Fruit fly (Drosophila melanogaster) whole organism, pupa: ENCODE measurements around the gene CG5466.

Experiments used
- CG15710 ChIP-seq: fragments of 200-800 bp; sonication (Bioruptor generic); optimal IDR thresholded peaks from 2 replicates; lab custom pipeline; 2018; ENCODE audit warnings: missing biosample characterization, mild to moderate bottlenecking, missing genetic modification characterization, moderate library complexity
- CG17806 ChIP-seq: fragments of 200-800 bp; sonication (Bioruptor generic); optimal IDR thresholded peaks from 2 replicates; lab custom pipeline; 2018; ENCODE audit warnings: missing biosample characterization, mild to moderate bottlenecking, missing genetic modification characterization, moderate library complexity

DNA sequence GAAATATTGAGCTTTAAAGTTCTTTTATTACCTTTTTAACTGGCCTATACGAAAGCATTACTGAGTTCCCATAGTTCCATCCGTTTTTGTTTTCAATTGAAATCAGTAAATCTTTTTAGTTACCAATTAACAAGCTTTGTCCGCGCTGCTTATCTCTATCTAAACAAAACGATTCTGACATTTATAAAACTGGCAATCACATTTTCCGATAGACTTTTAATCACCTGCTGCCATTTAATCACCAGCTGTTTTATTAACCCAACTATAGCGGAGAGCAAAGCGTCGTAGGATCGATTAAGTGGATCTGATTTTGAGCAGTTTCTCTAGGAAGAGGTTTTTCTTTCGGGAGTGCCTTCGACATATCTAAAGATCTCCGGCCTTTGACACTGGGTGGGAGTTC lies 15.1 kb upstream of the CG5466 start:
- TF ChIP-seq CG17806 (tag; lab: Kevin White, UChicago), result no peak
- TF ChIP-seq CG15710, result no peak
